Worm (Caenorhabditis elegans): ENCODE data around the gene pqn-71.
A peak's percentile ranks its signal among the peaks of the same experiment; 100 is the strongest.

The pqn-71 gene

DNA sequence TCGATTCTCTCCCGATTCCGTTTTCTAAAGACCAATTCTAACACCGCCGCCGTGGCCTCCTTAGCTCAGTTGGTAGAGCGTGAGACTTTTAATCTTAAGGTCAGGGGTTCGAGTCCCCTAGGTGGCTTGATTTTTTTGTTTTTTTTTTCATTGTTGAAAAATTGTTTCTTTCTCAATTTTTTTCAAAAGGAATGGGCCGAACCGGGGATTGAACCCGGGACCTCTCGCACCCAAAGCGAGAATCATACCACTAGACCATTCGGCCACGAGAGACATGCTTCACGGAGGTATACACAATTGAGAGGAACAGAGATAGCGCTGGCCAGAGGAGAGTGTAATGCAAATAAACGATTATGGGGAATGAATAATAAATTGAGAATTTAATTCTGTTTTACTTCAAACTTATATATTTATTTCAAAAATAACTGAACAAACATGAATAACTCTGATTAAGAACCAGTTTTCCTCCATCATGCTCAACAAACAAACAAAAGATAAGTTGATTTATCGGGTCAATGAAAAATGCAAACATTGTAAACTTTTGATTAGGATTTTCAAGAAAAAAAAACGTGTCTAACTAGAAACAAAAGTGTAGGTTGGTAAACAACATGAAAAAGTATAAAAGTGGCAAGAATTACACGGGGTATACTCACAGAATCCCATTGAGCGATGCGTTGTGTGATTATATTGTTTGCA lies at the start of gene pqn-71:
Gene pqn-71, plus strand, starts transcription at position 646 of the 696 bp plus-strand sequence.
- peak; percentile 83 for TF ChIP-seq Y53G8AR.9 (GFP tag; conservative IDR thresholded peaks at IDR 0.05)
- peak; percentile 6 for TF ChIP-seq pha-4 (tag; optimal IDR thresholded peaks at IDR 0.05)
- peak; percentile 92 for TF ChIP-seq B0035.1 (tag; optimal IDR thresholded peaks at IDR 0.05)
- TF ChIP-seq nhr-27 (tag; optimal IDR thresholded peaks at IDR 0.05), result peak; percentile 88
- TF ChIP-seq zim-3 (tag; optimal IDR thresholded peaks at IDR 0.05), result peak; percentile 87
- TF ChIP-seq bed-1 (GFP tag; IDR thresholded peaks at IDR 0.05), result 0 out of 2 replicates have a peak, but pooled peaks have one; percentile 72
- TF ChIP-seq lsy-27 (tag; optimal IDR thresholded peaks at IDR 0.05; ENCODE audit: borderline replicate concordance, insufficient read depth), result peak; percentile 91
- TF ChIP-seq cebp-2 (GFP tag; IDR thresholded peaks at IDR 0.05), result peak; percentile 92
- TF ChIP-seq aptf-2 (GFP tag; conservative IDR thresholded peaks at IDR 0.05), result peak; percentile 60; the same call in 1 of the 2 replicates
- peak; percentile 89 for TF ChIP-seq hmg-20 (GFP tag; IDR thresholded peaks at IDR 0.05)
- TF ChIP-seq B0336.3 (GFP tag; IDR thresholded peaks at IDR 0.05), result peak; percentile 94
- TF ChIP-seq gei-17 (GFP tag; optimal IDR thresholded peaks at IDR 0.05), result peak; percentile 84
- TF ChIP-seq egrh-3 (GFP tag; IDR thresholded peaks at IDR 0.05), result no peak
- TF ChIP-seq nhr-90 (tag; optimal IDR thresholded peaks at IDR 0.05), result peak; percentile 98
- TF ChIP-seq dox-1 (GFP tag; IDR thresholded peaks at IDR 0.05), result peak; percentile 95
- TF ChIP-seq C06A6.2 (GFP tag; conservative IDR thresholded peaks at IDR 0.05), result peak; percentile 82
- peak; percentile 80; the same call in 1 of the 2 replicates for TF ChIP-seq Y53F4B.3 (GFP tag; IDR thresholded peaks at IDR 0.05)
- peak in 1 of 3 experiments; percentile 91 for TF ChIP-seq lin-35 (GFP tag; optimal IDR thresholded peaks at IDR 0.05)
- TF ChIP-seq dpff-1 (tag; optimal IDR thresholded peaks at IDR 0.05), result peak; percentile 54
- TF ChIP-seq fkh-3 (tag; optimal IDR thresholded peaks at IDR 0.05), result peak; percentile 84
- TF ChIP-seq F57A8.1 (GFP tag; optimal IDR thresholded peaks at IDR 0.05), result peak; percentile 47
- peak; percentile 63; the same call in 1 of the 2 replicates for TF ChIP-seq ceh-91 (GFP tag; IDR thresholded peaks at IDR 0.05)
- no peak for TF ChIP-seq cebp-1 (GFP tag; IDR thresholded peaks at IDR 0.05)
- peak; percentile 86 for TF ChIP-seq cebp-1 (tag; optimal IDR thresholded peaks at IDR 0.05)
- peak; percentile 73 for TF ChIP-seq lsl-1 (GFP tag; optimal IDR thresholded peaks at IDR 0.05)
- peak; percentile 69 for TF ChIP-seq madf-8 (GFP tag; conservative IDR thresholded peaks at IDR 0.05)
- peak; percentile 94 to 97 for TF ChIP-seq rec-8 (tag; optimal IDR thresholded peaks at IDR 0.05)
- no peak for TF ChIP-seq ama-1 (optimal IDR thresholded peaks at IDR 0.05)
- TF ChIP-seq ama-1 (GFP tag; optimal IDR thresholded peaks at IDR 0.05), result peak; percentile 89 to 90
- peak; percentile 94 for TF ChIP-seq ZK185.1 (tag; optimal IDR thresholded peaks at IDR 0.05; ENCODE audit: poor library complexity, severe bottlenecking)
- TF ChIP-seq ztf-25 (GFP tag; IDR thresholded peaks at IDR 0.05), result peak; percentile 89; the same call in 1 of the 2 replicates
- TF ChIP-seq ztf-28 (GFP tag; IDR thresholded peaks at IDR 0.05), result peak; percentile 80
- no peak for TF ChIP-seq unc-62 (GFP tag; optimal IDR thresholded peaks at IDR 0.05)
- peak; percentile 40 for TF ChIP-seq hmg-1.2 (GFP tag; IDR thresholded peaks at IDR 0.05)
- TF ChIP-seq xnd-1 (tag; optimal IDR thresholded peaks at IDR 0.05), result peak; percentile 46
- TF ChIP-seq efl-1 (GFP tag; optimal IDR thresholded peaks at IDR 0.05), result peak; percentile 38
- peak; percentile 86 for TF ChIP-seq snpc-3.4 (tag; optimal IDR thresholded peaks at IDR 0.05)
- TF ChIP-seq Y79H2A.3 (GFP tag; conservative IDR thresholded peaks at IDR 0.05), result 0 out of 2 replicates have a peak, but pooled peaks have one; percentile 52
- TF ChIP-seq ztf-3 (GFP tag; optimal IDR thresholded peaks at IDR 0.05), result peak; percentile 54
- 0 out of 2 replicates have a peak, but pooled peaks have one; percentile 81 for TF ChIP-seq egl-18 (GFP tag; IDR thresholded peaks at IDR 0.05)
- peak; percentile 86 for TF ChIP-seq ztf-18 (tag; optimal IDR thresholded peaks at IDR 0.05)
- TF ChIP-seq bed-2 (GFP tag; IDR thresholded peaks at IDR 0.05), result 0 out of 2 replicates have a peak, but pooled peaks have one; percentile 54
- peak; percentile 86 for TF ChIP-seq mcd-1 (GFP tag; IDR thresholded peaks at IDR 0.05)
- TF ChIP-seq aptf-3 (GFP tag; IDR thresholded peaks at IDR 0.05), result peak; percentile 95
- TF ChIP-seq ccch-3 (GFP tag; optimal IDR thresholded peaks at IDR 0.05), result peak; percentile 47
- TF ChIP-seq ztf-22 (GFP tag; optimal IDR thresholded peaks at IDR 0.05), result peak; percentile 74
- TF ChIP-seq ekl-4 (GFP tag; IDR thresholded peaks at IDR 0.05), result peak; percentile 89

Measured in whole organism, young adult.